Fruit fly (Drosophila melanogaster): Measurements from ENCODE around the gene Grl40a.
A peak's percentile ranks its signal among the peaks of the same experiment; 100 is the strongest.

Grl40a gene

DNA sequence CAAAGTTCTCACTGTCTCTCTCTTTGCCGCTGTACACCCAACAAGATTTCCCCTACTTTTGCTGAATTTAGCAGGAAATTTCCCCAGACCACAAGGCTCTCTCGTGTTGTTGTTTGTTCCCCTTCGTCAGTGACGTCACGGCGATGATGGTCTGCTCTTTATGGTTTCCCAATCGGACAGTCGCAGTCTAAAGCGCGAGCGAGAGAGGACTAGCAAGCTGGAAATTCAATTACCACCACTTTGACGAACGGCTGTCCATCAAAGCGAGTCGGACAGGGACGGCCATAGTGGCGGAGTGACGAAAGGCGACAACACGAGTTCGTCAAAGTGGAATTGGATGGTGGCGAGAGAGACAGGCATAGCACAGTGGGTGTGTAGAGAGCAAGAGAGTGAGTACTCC is 13.3 kb upstream of the Grl40a start (continued):
- TF ChIP-seq CG17359 (tag; optimal IDR thresholded peaks at IDR 0.05) (no peak), CG7745 (tag; optimal IDR thresholded peaks at IDR 0.05) (peak; percentile 26), CG12104 (GFP tag; optimal IDR thresholded peaks at IDR 0.05) (no peak), Hr3 (GFP tag; optimal IDR thresholded peaks at IDR 0.05) (no peak), Nf-YA (GFP tag; IDR thresholded peaks at IDR 0.05) (peak; percentile 93), amos (GFP tag; IDR thresholded peaks at IDR 0.05; ENCODE audit: partially characterized antibody) (peak; percentile 43; the same call in 1 of the 2 replicates), Abd-B (GFP tag; optimal IDR thresholded peaks at IDR 0.05) (peak; percentile 81), Ets97D (GFP tag; optimal IDR thresholded peaks at IDR 0.05) (no peak), Mad (GFP tag; optimal IDR thresholded peaks at IDR 0.05) (no peak), Gsc (GFP tag; IDR thresholded peaks at IDR 0.05) (no peak), Atf3 (GFP tag; optimal IDR thresholded peaks at IDR 0.05) (peak; percentile 75), CG17361 (GFP tag; IDR thresholded peaks at IDR 0.05) (no peak), gem (tag; optimal IDR thresholded peaks at IDR 0.05) (no peak), CG17802 (tag; optimal IDR thresholded peaks at IDR 0.05) (no peak), CG18764 (GFP tag; optimal IDR thresholded peaks at IDR 0.05) (no peak), Elba2 (GFP tag; optimal IDR thresholded peaks at IDR 0.05) (peak; percentile 98), sna (GFP tag; IDR thresholded peaks at IDR 0.05; ENCODE audit: partially characterized antibody) (peak; percentile 80), CG30020 (tag; optimal IDR thresholded peaks at IDR 0.05) (no peak), fru (optimal IDR thresholded peaks at IDR 0.05) (no peak), cg (GFP tag; optimal IDR thresholded peaks at IDR 0.05) (peak; percentile 85), Optix (GFP tag; IDR thresholded peaks at IDR 0.05) (no peak), oc (tag; optimal IDR thresholded peaks at IDR 0.05) (peak; percentile 26), CG4854 (GFP tag; optimal IDR thresholded peaks at IDR 0.05) (no peak), sr (GFP tag; IDR thresholded peaks at IDR 0.05) (peak; percentile 79; the same call in 2 of the 3 replicates), CG7357 (GFP tag; IDR thresholded peaks at IDR 0.05) (no peak), HHEX (GFP tag; optimal IDR thresholded peaks at IDR 0.05) (no peak), maf-S (GFP tag; optimal IDR thresholded peaks at IDR 0.05) (no peak), NC2α (GFP tag; optimal IDR thresholded peaks at IDR 0.05) (no peak), cad (GFP tag; optimal IDR thresholded peaks at IDR 0.05) (peak; percentile 86), CG4617 (GFP tag; optimal IDR thresholded peaks at IDR 0.05; ENCODE audit: borderline replicate concordance) (no peak), Atf6 (GFP tag; IDR thresholded peaks at IDR 0.05) (0 out of 2 replicates have a peak, but pooled peaks have one; percentile 29), dysf (GFP tag; IDR thresholded peaks at IDR 0.05) (no peak; the same call in 2 of the 3 replicates), CG17829 (tag; optimal IDR thresholded peaks at IDR 0.05) (peak; percentile 35), CG15073 (GFP tag; optimal IDR thresholded peaks at IDR 0.05) (no peak), CG10959 (GFP tag; IDR thresholded peaks at IDR 0.05) (no peak), unc-4 (GFP tag; IDR thresholded peaks at IDR 0.05; ENCODE audit: partially characterized antibody) (no peak; the same call in 1 of the 2 replicates), Meics (GFP tag; optimal IDR thresholded peaks at IDR 0.05) (no peak), B-H1 (GFP tag; IDR thresholded peaks at IDR 0.05) (no peak), ftz-f1 (GFP tag; optimal IDR thresholded peaks at IDR 0.05) (peak; percentile 68), CG5953 (GFP tag; IDR thresholded peaks at IDR 0.05) (no peak), CG10274 (GFP tag; optimal IDR thresholded peaks at IDR 0.05) (no peak), CrebB (tag; optimal IDR thresholded peaks at IDR 0.05) (peak; percentile 60), CG14667 (GFP tag; IDR thresholded peaks at IDR 0.05) (no peak), nerfin-1 (tag; optimal IDR thresholded peaks at IDR 0.05) (peak; percentile 23), jigr1 (GFP tag; IDR thresholded peaks at IDR 0.05) (no peak), Bgb (GFP tag; IDR thresholded peaks at IDR 0.05; ENCODE audit: partially characterized antibody) (peak; percentile 79), zfh1 (GFP tag; IDR thresholded peaks at IDR 0.05) (0 out of 3 replicates have a peak, but pooled peaks have one; percentile 5), Neu2 (GFP tag; optimal IDR thresholded peaks at IDR 0.05; ENCODE audit: borderline replicate concordance) (peak; percentile 99), Hmr (GFP tag; optimal IDR thresholded peaks at IDR 0.05) (peak; percentile 10), CG10543 (GFP tag; optimal IDR thresholded peaks at IDR 0.05) (peak; percentile 47), HLH3B (GFP tag; IDR thresholded peaks at IDR 0.05) (no peak), chn (GFP tag; optimal IDR thresholded peaks at IDR 0.05) (peak; percentile 50)
